Worm (Caenorhabditis elegans) whole organism, L3 larva: ENCODE results near the gene str-130.

Experiments used
- ZK546.5 ChIP-seq: sonication (generic microtip); optimal IDR thresholded peaks from 2 replicates; lab custom pipeline; 2017; ENCODE audit warnings: missing biosample characterization, missing genetic modification characterization
- aly-2 ChIP-seq: fragments of 150-350 bp; optimal IDR thresholded peaks from 2 replicates; lab custom pipeline; 2014; ENCODE audit warnings: missing biosample characterization, missing genetic modification characterization
- ama-1 ChIP-seq: fragments of 150-350 bp; optimal IDR thresholded peaks from 2 replicates; lab custom pipeline; 2018
- ceh-28 ChIP-seq: fragments of 150-350 bp; optimal IDR thresholded peaks from 2 replicates; lab custom pipeline; 2014; ENCODE audit warnings: missing biosample characterization, missing genetic modification reagents, missing genetic modification characterization
- ceh-82 ChIP-seq: fragments of 150-350 bp; optimal IDR thresholded peaks from 2 replicates; lab custom pipeline; 2014; ENCODE audit warnings: missing biosample characterization, missing genetic modification characterization
- ceh-9 ChIP-seq: sonication (generic microtip); optimal IDR thresholded peaks from 2 replicates; lab custom pipeline; 2018; ENCODE audit warnings: missing biosample characterization, missing genetic modification characterization
- daf-12 ChIP-seq: fragments of 150-350 bp; optimal IDR thresholded peaks from 2 replicates; lab custom pipeline; 2014; ENCODE audit warnings: missing biosample characterization, missing genetic modification reagents, missing genetic modification characterization
- egl-27 ChIP-seq: sonication (generic microtip); optimal IDR thresholded peaks from 4 replicates; lab custom pipeline; 2017; ENCODE audit warnings: missing biosample characterization, missing genetic modification reagents, missing genetic modification characterization
- egl-5 ChIP-seq: fragments of 150-350 bp; optimal IDR thresholded peaks from 2 replicates; lab custom pipeline; 2017; ENCODE audit warnings: missing biosample characterization, missing genetic modification reagents, missing genetic modification characterization, inconsistent platforms
- elt-1 ChIP-seq: fragments of 150-350 bp; optimal IDR thresholded peaks from 2 replicates; lab custom pipeline; 2014; ENCODE audit warnings: missing biosample characterization, missing genetic modification characterization
- elt-3 ChIP-seq, 3 experiments: fragments of 150-350 bp in 1 of 3; sonication (generic microtip) in 2 of 3; optimal IDR thresholded peaks; 2 replicates in 2 of 3; 4 replicates in 1 of 3; lab custom pipeline; 2014 to 2017; ENCODE audit warnings: missing biosample characterization in 3 of 3, missing genetic modification characterization in 3 of 3
- eor-1 ChIP-seq, 2 experiments: fragments of 150-350 bp; optimal IDR thresholded peaks; 2 replicates each; lab custom pipeline; 2014 to 2018; ENCODE audit warnings: missing biosample characterization in 2 of 2, missing genetic modification characterization in 2 of 2
- fkh-10 ChIP-seq: sonication (generic microtip); optimal IDR thresholded peaks from 2 replicates; lab custom pipeline; 2017; ENCODE audit warnings: missing biosample characterization, missing genetic modification reagents, missing genetic modification characterization
- fos-1 ChIP-seq: fragments of 150-350 bp; optimal IDR thresholded peaks from 2 replicates; lab custom pipeline; 2014; ENCODE audit warnings: missing biosample characterization, missing genetic modification characterization
- hmg-11 ChIP-seq: sonication (generic microtip); optimal IDR thresholded peaks from 2 replicates; lab custom pipeline; 2016; ENCODE audit warnings: missing genetic modification characterization, missing compliant biosample characterization
- jun-1 ChIP-seq: fragments of 150-350 bp; optimal IDR thresholded peaks from 2 replicates; lab custom pipeline; 2014; ENCODE audit warnings: missing biosample characterization, missing genetic modification reagents, missing genetic modification characterization
- lin-15B ChIP-seq: fragments of 150-350 bp; optimal IDR thresholded peaks from 2 replicates; lab custom pipeline; 2014; ENCODE audit warnings: missing biosample characterization, missing genetic modification characterization
- lin-39 ChIP-seq: fragments of 150-350 bp; optimal IDR thresholded peaks from 2 replicates; lab custom pipeline; 2018; ENCODE audit warnings: missing biosample characterization, missing genetic modification reagents, missing genetic modification characterization
- lsy-12 ChIP-seq: sonication (generic microtip); optimal IDR thresholded peaks from 2 replicates; lab custom pipeline; 2016; ENCODE audit warnings: mild to moderate bottlenecking, missing genetic modification characterization, missing compliant biosample characterization
- mdl-1 ChIP-seq: fragments of 150-350 bp; optimal IDR thresholded peaks from 2 replicates; lab custom pipeline; 2014; ENCODE audit warnings: missing biosample characterization, missing genetic modification characterization
- nfya-1 ChIP-seq: sonication (generic microtip); optimal IDR thresholded peaks from 2 replicates; lab custom pipeline; 2017; ENCODE audit warnings: missing genetic modification characterization, mild to moderate bottlenecking, missing compliant biosample characterization, antibody characterized with exemption, moderate library complexity; ENCODE audit not compliant: insufficient read depth
- nhr-11 ChIP-seq: fragments of 150-350 bp; optimal IDR thresholded peaks from 2 replicates; lab custom pipeline; 2014; ENCODE audit warnings: missing biosample characterization, missing genetic modification characterization
- nhr-23 ChIP-seq: fragments of 150-350 bp; optimal IDR thresholded peaks from 2 replicates; lab custom pipeline; 2014; ENCODE audit warnings: missing biosample characterization, missing genetic modification reagents, missing genetic modification characterization
- nhr-237 ChIP-seq: fragments of 150-350 bp; optimal IDR thresholded peaks from 2 replicates; lab custom pipeline; 2014; ENCODE audit warnings: missing biosample characterization, missing genetic modification characterization
- nhr-25 ChIP-seq: sonication (generic microtip); optimal IDR thresholded peaks from 2 replicates; lab custom pipeline; 2017; ENCODE audit warnings: missing biosample characterization, missing genetic modification characterization
- nhr-28 ChIP-seq: fragments of 150-350 bp; optimal IDR thresholded peaks from 2 replicates; lab custom pipeline; 2014; ENCODE audit warnings: missing biosample characterization, missing genetic modification characterization
- nhr-76 ChIP-seq: fragments of 150-350 bp; sonication (generic microtip); optimal IDR thresholded peaks from 5 replicates; lab custom pipeline; 2014; ENCODE audit warnings: missing biosample characterization, missing genetic modification characterization
- pha-4 ChIP-seq: fragments of 150-350 bp; optimal IDR thresholded peaks from 2 replicates; lab custom pipeline; 2014; ENCODE audit warnings: missing biosample characterization, missing genetic modification reagents, missing genetic modification characterization
- pqm-1 ChIP-seq: fragments of 150-350 bp; optimal IDR thresholded peaks from 2 replicates; lab custom pipeline; 2017; ENCODE audit warnings: missing biosample characterization, missing genetic modification characterization, inconsistent platforms
- skn-1 ChIP-seq: fragments of 150-350 bp; optimal IDR thresholded peaks from 2 replicates; lab custom pipeline; 2014; ENCODE audit warnings: missing biosample characterization, missing genetic modification characterization
- snpc-4 ChIP-seq: fragments of 150-350 bp; optimal IDR thresholded peaks from 2 replicates; lab custom pipeline; 2014; ENCODE audit warnings: missing biosample characterization, missing genetic modification characterization
- tbx-2 ChIP-seq: sonication (generic microtip); optimal IDR thresholded peaks from 2 replicates; lab custom pipeline; 2016; ENCODE audit warnings: mild to moderate bottlenecking, missing genetic modification characterization, missing compliant biosample characterization
- unc-39 ChIP-seq: sonication (generic microtip); optimal IDR thresholded peaks from 4 replicates; lab custom pipeline; 2017; ENCODE audit warnings: missing biosample characterization, missing genetic modification characterization
- ztf-11 ChIP-seq: fragments of 150-350 bp; optimal IDR thresholded peaks from 2 replicates; lab custom pipeline; 2014; ENCODE audit warnings: missing biosample characterization, missing genetic modification characterization
- ztf-4 ChIP-seq: fragments of 150-350 bp; optimal IDR thresholded peaks from 2 replicates; lab custom pipeline; 2014; ENCODE audit warnings: missing biosample characterization, missing genetic modification characterization

str-130 gene

DNA sequence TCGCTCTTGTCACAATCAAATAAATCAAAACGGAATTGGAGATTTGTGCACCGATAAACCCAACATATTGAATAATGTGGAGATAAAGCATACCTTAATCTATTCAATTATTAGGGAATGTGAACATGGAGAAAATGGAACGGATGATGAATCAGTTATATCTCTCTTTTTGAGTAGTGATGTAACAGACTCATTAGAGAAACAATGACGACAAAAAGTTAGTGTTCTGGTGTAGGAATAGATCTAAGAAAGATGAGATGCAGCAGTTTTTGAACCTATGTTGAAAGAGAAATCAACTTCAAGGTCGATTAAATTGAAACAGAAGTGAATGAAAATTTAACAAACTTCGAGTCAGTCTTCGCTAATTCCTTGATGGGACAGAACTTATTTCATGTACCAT, 4.9 kb upstream of the str-130 start, which contains the start of gene str-146:
Gene str-146, minus strand, starts transcription at position 101 of the 400 bp plus-strand sequence.
- TF ChIP-seq hmg-11 (tag; lab: Kevin White, UChicago) (no peak), snpc-4 (tag; lab: Kevin White, UChicago) (no peak), skn-1 (no peak), nhr-237 (tag; lab: Kevin White, UChicago) (no peak)
- TF ChIP-seq, all 47 proteins: peak for 0

DNA sequence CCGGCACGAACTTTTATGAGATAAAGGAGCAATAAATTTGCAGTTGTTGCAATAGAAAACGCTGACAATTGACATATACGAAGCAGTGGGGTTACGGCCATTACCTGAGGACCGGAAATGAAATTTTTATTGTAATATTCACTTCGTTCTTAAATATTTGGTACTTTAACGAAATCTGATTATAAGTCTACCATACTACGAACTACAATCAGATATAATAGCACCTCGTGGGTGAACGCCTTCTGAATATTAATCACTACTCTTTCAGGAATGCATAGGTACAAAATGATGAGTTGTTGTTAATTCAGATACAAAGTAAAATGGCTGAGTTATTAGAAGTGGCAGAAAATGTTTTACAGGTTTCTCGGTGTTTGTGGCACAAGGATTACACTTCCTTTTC, 1.9 kb upstream of the str-130 start, which contains the start of gene str-129:
Gene str-129, minus strand, starts transcription at position 101 of the 400 bp plus-strand sequence.
- TF ChIP-seq egl-5 (tag; lab: Kevin White, UChicago) (no peak), ZK546.5 (tag; lab: Kevin White, UChicago) (no peak), lin-39 (tag; lab: Kevin White, UChicago) (no peak), lin-15B (no peak), elt-1 (tag; lab: Kevin White, UChicago) (no peak), nhr-76 (no peak), ceh-28 (no peak), ztf-4 (tag; lab: Kevin White, UChicago) (no peak), mdl-1 (tag; lab: Kevin White, UChicago) (no peak)

DNA sequence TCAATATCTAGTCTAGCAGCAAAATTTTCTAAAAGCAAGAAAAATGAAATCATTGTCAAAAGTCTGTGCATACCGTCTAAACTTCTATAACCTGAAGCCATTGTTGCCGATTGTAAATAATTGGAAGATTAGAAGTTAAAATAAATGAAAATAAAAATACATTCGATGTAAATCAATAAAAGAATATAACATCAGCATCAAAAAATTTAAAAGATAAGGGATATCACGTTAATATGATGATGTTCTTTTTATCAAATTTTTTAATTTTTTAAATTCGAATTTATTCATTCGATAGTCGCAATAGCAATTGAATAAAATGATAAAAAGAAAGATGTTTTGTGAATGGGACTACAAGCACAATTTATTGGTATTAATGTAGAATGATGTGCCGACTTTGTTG, 5.4 kb downstream of the str-130 start, which contains the start of gene C09H5.7:
Gene C09H5.7, minus strand, starts transcription at position 101 of the 400 bp plus-strand sequence.
- TF ChIP-seq nhr-11 (no peak), mdl-1 (tag; lab: Kevin White, UChicago) (no peak), egl-27 (tag; lab: Kevin White, UChicago) (no peak), fkh-10 (GFP tag; lab: Kevin White, UChicago) (no peak), daf-12 (no peak), nhr-25 (no peak), elt-3 (tag; optimal IDR thresholded peaks at IDR 0.05; lab: Kevin White, UChicago) (no peak), tbx-2 (tag; lab: Kevin White, UChicago) (no peak), lin-39 (tag; lab: Kevin White, UChicago) (no peak), eor-1 (tag; optimal IDR thresholded peaks at IDR 0.05; lab: Kevin White, UChicago) (no peak), ama-1 (lab: Kevin White, UChicago) (no peak), lin-15B (no peak), unc-39 (tag; lab: Kevin White, UChicago) (no peak), aly-2 (tag; lab: Kevin White, UChicago) (no peak), pha-4 (tag; lab: Kevin White, UChicago) (no peak), lsy-12 (tag; lab: Kevin White, UChicago) (no peak), ztf-11 (tag; lab: Kevin White, UChicago) (no peak)

DNA sequence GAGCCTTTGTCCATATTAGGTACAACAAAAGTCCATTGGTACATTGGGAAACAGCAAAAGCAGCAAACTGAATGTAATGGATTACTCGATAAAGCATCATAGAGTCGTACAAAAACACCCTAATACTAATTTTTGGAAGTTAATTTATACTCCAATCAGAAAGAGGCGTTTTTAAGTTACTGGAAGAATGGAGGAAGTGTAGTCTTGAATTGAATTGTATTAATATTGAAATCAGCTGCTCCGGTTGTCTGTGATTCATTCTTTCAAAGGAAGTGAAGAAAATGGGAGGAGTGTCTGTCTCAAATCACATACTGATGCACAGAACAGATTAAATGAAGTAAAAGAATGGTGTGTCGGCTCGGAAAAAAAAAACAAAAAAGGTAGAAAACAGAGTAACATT, 8.9 kb downstream of the str-130 start, which contains the start of gene str-131:
Gene str-131, minus strand, starts transcription at position 101 of the 400 bp plus-strand sequence.
- TF ChIP-seq nhr-28 (tag; lab: Kevin White, UChicago) (no peak), nhr-237 (tag; lab: Kevin White, UChicago) (no peak), elt-1 (tag; lab: Kevin White, UChicago) (no peak), ztf-4 (tag; lab: Kevin White, UChicago) (no peak)

DNA sequence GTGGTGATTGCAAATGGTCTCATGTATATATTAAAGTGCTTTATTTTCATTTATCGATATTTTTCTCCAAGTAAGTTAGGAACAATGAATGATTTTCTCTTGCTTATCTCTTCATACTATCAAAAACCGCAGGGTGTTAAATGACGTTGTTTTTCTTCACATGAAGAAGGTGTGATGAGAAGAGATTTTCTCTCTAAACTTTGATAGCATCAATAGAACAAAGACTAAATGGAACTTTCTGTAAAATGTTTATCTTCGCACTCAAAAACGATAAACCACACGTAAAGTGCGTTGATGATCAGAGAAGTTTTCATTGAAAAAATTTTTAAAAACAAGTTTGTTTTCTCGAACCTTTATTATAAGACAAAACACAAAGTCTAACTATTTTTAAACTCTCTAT, 10.7 kb downstream of the str-130 start:
- TF ChIP-seq fos-1 (no peak), jun-1 (tag; lab: Kevin White, UChicago) (no peak), pqm-1 (tag; lab: Kevin White, UChicago) (no peak), pha-4 (tag; lab: Kevin White, UChicago) (no peak), eor-1 (tag; optimal IDR thresholded peaks at IDR 0.05; lab: Kevin White, UChicago) (no peak), lin-39 (tag; lab: Kevin White, UChicago) (no peak), ceh-28 (no peak), snpc-4 (tag; lab: Kevin White, UChicago) (no peak)

DNA sequence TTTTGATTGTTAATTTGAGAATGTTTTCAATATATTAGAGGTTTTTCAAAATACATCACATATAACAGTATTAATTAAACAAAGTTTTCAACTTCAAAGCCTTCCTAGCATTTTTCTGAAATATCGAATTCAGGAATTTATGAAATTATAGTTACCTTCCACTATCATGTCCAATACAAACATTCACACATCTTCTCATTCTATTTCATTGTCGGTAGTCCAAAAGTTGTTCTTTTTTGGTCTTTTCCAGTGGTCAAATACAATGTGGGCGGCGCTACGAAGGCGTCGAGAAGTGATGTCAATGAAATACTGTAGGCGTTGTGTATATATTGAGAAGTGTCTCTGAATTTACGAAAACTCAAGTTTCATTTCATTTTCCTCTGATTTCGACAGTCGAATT, 14.8 kb downstream of the str-130 start, which contains the start of gene catp-3:
Gene catp-3, plus strand, starts transcription at position 301 of the 400 bp plus-strand sequence.
- TF ChIP-seq eor-1 (tag; optimal IDR thresholded peaks at IDR 0.05; lab: Kevin White, UChicago) = no peak
- TF ChIP-seq fos-1 = no peak
- TF ChIP-seq ceh-82 (tag; lab: Kevin White, UChicago) = no peak
- TF ChIP-seq nfya-1 = no peak
- no peak for TF ChIP-seq elt-3 (tag; optimal IDR thresholded peaks at IDR 0.05; lab: Kevin White, UChicago)
- TF ChIP-seq ZK546.5 (tag; lab: Kevin White, UChicago) = no peak
- no peak for TF ChIP-seq ceh-9
- TF ChIP-seq nhr-23 = no peak
- TF ChIP-seq hmg-11 (tag; lab: Kevin White, UChicago) = no peak
- TF ChIP-seq ztf-4 (tag; lab: Kevin White, UChicago) = no peak
